Worm (Caenorhabditis elegans): ENCODE data around the gene bath-38.

The bath-38 gene

ce11 chrII:10033163-10033871 is 11.8 kb downstream of the bath-38 start, which contains the start of gene mtcu-2:
mtcu-2 (minus strand) TSS chrII:10033213.
- peak; percentile 40 for TF ChIP-seq tbx-2 (tag; optimal IDR thresholded peaks at IDR 0.05)
- TF ChIP-seq jun-1 (tag; optimal IDR thresholded peaks at IDR 0.05) = peak; percentile 60
- TF ChIP-seq ceh-28 (tag; optimal IDR thresholded peaks at IDR 0.05) = peak; percentile 65
- peak; percentile 57 for TF ChIP-seq nhr-25 (tag; optimal IDR thresholded peaks at IDR 0.05)
- peak; percentile 82 for TF ChIP-seq nhr-23 (tag; optimal IDR thresholded peaks at IDR 0.05)
- peak; percentile 92 for TF ChIP-seq lin-15B (tag; optimal IDR thresholded peaks at IDR 0.05)
- TF ChIP-seq elt-2 (tag; optimal IDR thresholded peaks at IDR 0.05) = peak; percentile 34
- peak; percentile 69 for TF ChIP-seq R02D3.7 (tag; optimal IDR thresholded peaks at IDR 0.05)
- peak; percentile 41 for TF ChIP-seq snpc-4 (tag; optimal IDR thresholded peaks at IDR 0.05)
- TF ChIP-seq pqm-1 (tag; optimal IDR thresholded peaks at IDR 0.05) = peak; percentile 46
- TF ChIP-seq nfya-1 (tag; optimal IDR thresholded peaks at IDR 0.05; ENCODE audit: insufficient read depth) = peak; percentile 74
- TF ChIP-seq egl-5 (tag; optimal IDR thresholded peaks at IDR 0.05) = peak; percentile 18
- peak; percentile 53 for TF ChIP-seq skn-1 (tag; optimal IDR thresholded peaks at IDR 0.05)
- peak; percentile 33 for TF ChIP-seq lin-39 (tag; optimal IDR thresholded peaks at IDR 0.05)
- peak; percentile 75 for TF ChIP-seq lsy-12 (tag; optimal IDR thresholded peaks at IDR 0.05)
- TF ChIP-seq nhr-11 (tag; optimal IDR thresholded peaks at IDR 0.05) = peak; percentile 73
- TF ChIP-seq pha-4 (tag; optimal IDR thresholded peaks at IDR 0.05) = peak; percentile 80
- TF ChIP-seq nhr-43 (tag; optimal IDR thresholded peaks at IDR 0.05; ENCODE audit: poor library complexity, severe bottlenecking) = peak; percentile 80

ce11 chrII:10029890-10030289 is 15.2 kb downstream of the bath-38 start, which contains the start of gene ttc-36:
ttc-36 (plus strand) TSS chrII:10030190.
- TF ChIP-seq fkh-10 (GFP tag; optimal IDR thresholded peaks at IDR 0.05) (no peak), pha-4 (tag; optimal IDR thresholded peaks at IDR 0.05) (no peak), ceh-16 (tag; optimal IDR thresholded peaks at IDR 0.05) (no peak), snpc-4 (tag; optimal IDR thresholded peaks at IDR 0.05) (no peak), ceh-82 (tag; optimal IDR thresholded peaks at IDR 0.05) (no peak), elt-2 (tag; optimal IDR thresholded peaks at IDR 0.05) (no peak), lin-15B (tag; optimal IDR thresholded peaks at IDR 0.05) (no peak), nhr-11 (tag; optimal IDR thresholded peaks at IDR 0.05) (no peak), nhr-25 (tag; optimal IDR thresholded peaks at IDR 0.05) (no peak), ZK546.5 (tag; optimal IDR thresholded peaks at IDR 0.05) (no peak), nfya-1 (tag; optimal IDR thresholded peaks at IDR 0.05; ENCODE audit: insufficient read depth) (no peak)

ce11 chrII:10029044-10029443 is 16.0 kb downstream of the bath-38 start:
- no peak for TF ChIP-seq R02D3.7 (tag; optimal IDR thresholded peaks at IDR 0.05)
- peak; percentile 64 for TF ChIP-seq pqm-1 (tag; optimal IDR thresholded peaks at IDR 0.05)
- peak; percentile 97 for TF ChIP-seq nhr-23 (tag; optimal IDR thresholded peaks at IDR 0.05)
- peak; percentile 24 for TF ChIP-seq nhr-25 (tag; optimal IDR thresholded peaks at IDR 0.05)
- TF ChIP-seq elt-2 (tag; optimal IDR thresholded peaks at IDR 0.05) = peak; percentile 72
- peak in 2 of 3 experiments; percentile 60 to 63 for TF ChIP-seq elt-3 (tag; optimal IDR thresholded peaks at IDR 0.05)
- TF ChIP-seq jun-1 (tag; optimal IDR thresholded peaks at IDR 0.05) = peak; percentile 21
- TF ChIP-seq pha-4 (tag; optimal IDR thresholded peaks at IDR 0.05) = peak; percentile 32
- no peak for TF ChIP-seq lin-15B (tag; optimal IDR thresholded peaks at IDR 0.05)
- TF ChIP-seq nhr-43 (tag; optimal IDR thresholded peaks at IDR 0.05; ENCODE audit: poor library complexity, severe bottlenecking) = peak; percentile 83
- TF ChIP-seq nfya-1 (tag; optimal IDR thresholded peaks at IDR 0.05; ENCODE audit: insufficient read depth) = peak; percentile 25
- no peak for TF ChIP-seq ztf-11 (tag; optimal IDR thresholded peaks at IDR 0.05)

ce11 chrII:10028195-10028594 is 16.9 kb downstream of the bath-38 start, which contains the start of gene F52H3.6:
F52H3.6 (minus strand) TSS chrII:10028422.
- TF ChIP-seq pha-4 (tag; optimal IDR thresholded peaks at IDR 0.05) (peak; percentile 74), nhr-67 (tag; optimal IDR thresholded peaks at IDR 0.05) (no peak), ceh-28 (tag; optimal IDR thresholded peaks at IDR 0.05) (no peak), nhr-77 (tag; optimal IDR thresholded peaks at IDR 0.05) (no peak), elt-2 (tag; optimal IDR thresholded peaks at IDR 0.05) (peak; percentile 32), fkh-10 (GFP tag; optimal IDR thresholded peaks at IDR 0.05) (no peak)

- no peak for TF ChIP-seq fkh-2 (tag; optimal IDR thresholded peaks at IDR 0.05)
- TF ChIP-seq pha-4 (tag; optimal IDR thresholded peaks at IDR 0.05) = no peak
- no peak for TF ChIP-seq lin-15B (tag; optimal IDR thresholded peaks at IDR 0.05)
- TF ChIP-seq nhr-76 (tag; optimal IDR thresholded peaks at IDR 0.05) = no peak
- TF ChIP-seq snpc-4 (tag; optimal IDR thresholded peaks at IDR 0.05) = no peak
- TF ChIP-seq nhr-43 (tag; optimal IDR thresholded peaks at IDR 0.05; ENCODE audit: poor library complexity, severe bottlenecking) = no peak
- no peak for TF ChIP-seq ceh-9 (tag; optimal IDR thresholded peaks at IDR 0.05)
- no peak for TF ChIP-seq unc-39 (tag; optimal IDR thresholded peaks at IDR 0.05)
Observed at ce11 chrII:10025059-10025458, 20.0 kb downstream of the bath-38 start.

All from whole organism, L3 larva.